Worm (Caenorhabditis elegans): ENCODE data around the gene F52E1.3.

DNA sequence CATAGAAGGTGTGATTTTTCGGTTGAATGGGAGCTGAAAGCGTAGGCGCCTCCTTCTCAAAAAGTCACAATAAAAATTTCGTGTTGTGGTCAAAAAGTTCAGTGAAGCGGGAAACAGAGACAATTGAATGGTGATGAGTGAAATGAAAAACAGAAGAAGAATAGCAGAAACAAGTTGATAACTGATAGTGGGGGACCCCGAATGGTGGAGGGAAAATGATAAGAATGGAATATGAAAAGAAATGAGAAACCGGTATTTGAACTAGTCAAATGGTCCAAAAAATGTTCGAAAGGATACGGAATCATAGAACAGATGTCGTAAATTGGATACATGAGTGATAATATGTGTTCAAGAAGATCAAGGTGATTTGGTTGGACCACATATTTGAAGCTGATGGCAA lies 9.7 kb downstream of the F52E1.3 start:
- TF ChIP-seq hmbx-1 (tag; optimal IDR thresholded peaks at IDR 0.05): no peak
- TF ChIP-seq ama-1 (optimal IDR thresholded peaks at IDR 0.05): no peak
- no peak for TF ChIP-seq pes-1 (GFP tag; IDR thresholded peaks at IDR 0.05)
- TF ChIP-seq ets-7 (tag; optimal IDR thresholded peaks at IDR 0.05): no peak
- TF ChIP-seq flt-1 (GFP tag; IDR thresholded peaks at IDR 0.05): no peak

Measured in whole organism, early embryonic.